Fruit fly (Drosophila melanogaster) whole organism, embryonic: Measurements from ENCODE around the gene RpL23A.

Source experiments
- Antp ChIP-seq: fragments of 200-800 bp; sonication (Bioruptor generic); optimal IDR thresholded peaks from 3 replicates; lab custom pipeline; 2016; ENCODE audit warnings: missing biosample characterization, missing genetic modification characterization
- CG10209 ChIP-seq: fragments of 200-800 bp; sonication (Bioruptor generic); optimal IDR thresholded peaks from 3 replicates; lab custom pipeline; 2017; ENCODE audit warnings: missing biosample characterization, mild to moderate bottlenecking, missing genetic modification characterization, missing genetic modification reagents
- CG10274 ChIP-seq: fragments of 200-800 bp; sonication (Bioruptor generic); optimal IDR thresholded peaks from 3 replicates; lab custom pipeline; 2017; ENCODE audit warnings: missing biosample characterization, mild to moderate bottlenecking, missing genetic modification characterization
- CG11504 ChIP-seq: fragments of 200-800 bp; sonication (Bioruptor generic); optimal IDR thresholded peaks from 3 replicates; lab custom pipeline; 2019; ENCODE audit warnings: missing biosample characterization, mild to moderate bottlenecking, missing genetic modification characterization, moderate library complexity
- CG12104 ChIP-seq: fragments of 200-800 bp; sonication (Bioruptor generic); optimal IDR thresholded peaks from 3 replicates; lab custom pipeline; 2016; ENCODE audit warnings: missing biosample characterization, missing genetic modification characterization
- CG13123 ChIP-seq: fragments of 200-800 bp; sonication (Bioruptor generic); optimal IDR thresholded peaks from 2 replicates; lab custom pipeline; 2016; ENCODE audit warnings: missing biosample characterization, missing genetic modification characterization
- CG15269 ChIP-seq: fragments of 200-800 bp; sonication (Bioruptor generic); optimal IDR thresholded peaks from 2 replicates; lab custom pipeline; 2018; ENCODE audit warnings: missing biosample characterization, mild to moderate bottlenecking, missing genetic modification characterization, moderate library complexity
- CG16813 ChIP-seq: fragments of 200-800 bp; sonication (Bioruptor generic); IDR thresholded peaks from 3 replicates; pipeline ENCODE4 v1.3.6; 2022; ENCODE audit warnings: missing biosample characterization, missing genetic modification characterization; ENCODE audit not compliant: partially characterized antibody
- CG17612 ChIP-seq: fragments of 200-800 bp; sonication (Bioruptor generic); IDR thresholded peaks from 2 replicates; pipeline ENCODE4 v1.3.6; 2022; ENCODE audit warnings: missing biosample characterization, missing genetic modification characterization
- CG18619 ChIP-seq: fragments of 200-800 bp; sonication (Bioruptor generic); optimal IDR thresholded peaks from 3 replicates; lab custom pipeline; 2017; ENCODE audit warnings: missing biosample characterization, mild to moderate bottlenecking, missing genetic modification characterization
- CG18764 ChIP-seq: fragments of 200-800 bp; sonication (Bioruptor generic); optimal IDR thresholded peaks from 3 replicates; lab custom pipeline; 2016; ENCODE audit warnings: missing biosample characterization, missing genetic modification characterization
- CG2712 ChIP-seq: fragments of 200-800 bp; optimal IDR thresholded peaks from 3 replicates; lab custom pipeline; 2019; ENCODE audit warnings: missing biosample characterization, mild to moderate bottlenecking, missing genetic modification characterization, moderate library complexity
- CG3065 ChIP-seq: fragments of 200-800 bp; sonication (Bioruptor generic); optimal IDR thresholded peaks from 2 replicates; lab custom pipeline; 2016; ENCODE audit warnings: missing biosample characterization, missing genetic modification characterization
- CG32532 ChIP-seq: fragments of 200-800 bp; sonication (Bioruptor generic); IDR thresholded peaks from 2 replicates; pipeline ENCODE4 v1.3.6; 2022; ENCODE audit warnings: missing biosample characterization, missing genetic modification characterization
- CG32767 ChIP-seq: fragments of 200-800 bp; sonication (Bioruptor generic); IDR thresholded peaks from 2 replicates; pipeline ENCODE4 v1.3.6; 2022; ENCODE audit warnings: missing biosample characterization, missing genetic modification characterization
- CG32772 ChIP-seq: fragments of 200-800 bp; sonication (Bioruptor generic); IDR thresholded peaks from 2 replicates; pipeline ENCODE4 v1.3.6; 2022; ENCODE audit warnings: missing biosample characterization, missing genetic modification characterization
- CG4424 ChIP-seq: fragments of 200-800 bp; sonication (Bioruptor generic); optimal IDR thresholded peaks from 3 replicates; lab custom pipeline; 2016; ENCODE audit warnings: missing biosample characterization, missing genetic modification characterization
- CG4707 ChIP-seq: fragments of 200-800 bp; sonication (Bioruptor generic); optimal IDR thresholded peaks from 2 replicates; lab custom pipeline; 2018; ENCODE audit warnings: missing biosample characterization, mild to moderate bottlenecking, missing genetic modification characterization, moderate library complexity
- CG4820 ChIP-seq: fragments of 200-800 bp; sonication (Bioruptor generic); optimal IDR thresholded peaks from 3 replicates; lab custom pipeline; 2016; ENCODE audit warnings: missing biosample characterization, missing genetic modification characterization
- CG6654 ChIP-seq: fragments of 200-800 bp; sonication (Bioruptor generic); optimal IDR thresholded peaks from 2 replicates; lab custom pipeline; 2017; ENCODE audit warnings: missing biosample characterization, mild to moderate bottlenecking, missing genetic modification characterization
- CG6689 ChIP-seq: fragments of 200-800 bp; sonication (Bioruptor generic); IDR thresholded peaks from 2 replicates; pipeline ENCODE4 v1.3.6; 2022; ENCODE audit warnings: missing biosample characterization, missing genetic modification characterization
- CG7271 ChIP-seq: fragments of 200-800 bp; sonication (Bioruptor generic); optimal IDR thresholded peaks from 2 replicates; lab custom pipeline; 2018; ENCODE audit warnings: missing biosample characterization, mild to moderate bottlenecking, missing genetic modification characterization, moderate library complexity
- CG8388 ChIP-seq: fragments of 200-800 bp; sonication (Bioruptor generic); optimal IDR thresholded peaks from 2 replicates; lab custom pipeline; 2019; ENCODE audit warnings: missing biosample characterization, mild to moderate bottlenecking, missing genetic modification characterization, moderate library complexity
- CTCF ChIP-seq: fragments of 200-800 bp; sonication (Bioruptor generic); optimal IDR thresholded peaks from 2 replicates; lab custom pipeline; 2017; ENCODE audit warnings: missing biosample characterization, mild to moderate bottlenecking, missing genetic modification characterization, moderate library complexity
- CrebB ChIP-seq: fragments of 200-800 bp; sonication (Bioruptor generic); optimal IDR thresholded peaks from 3 replicates; lab custom pipeline; 2018; ENCODE audit warnings: missing biosample characterization, mild to moderate bottlenecking, missing genetic modification characterization
- Drgx ChIP-seq: fragments of 200-800 bp; sonication (Bioruptor generic); IDR thresholded peaks from 2 replicates; pipeline ENCODE4 v1.3.6; 2022; ENCODE audit warnings: missing biosample characterization, missing genetic modification characterization
- Fer2 ChIP-seq: fragments of 200-800 bp; sonication (Bioruptor generic); optimal IDR thresholded peaks from 2 replicates; lab custom pipeline; 2018; ENCODE audit warnings: missing biosample characterization, mild to moderate bottlenecking, missing genetic modification characterization, moderate library complexity
- Hr39 ChIP-seq: fragments of >200 bp; optimal IDR thresholded peaks from 2 replicates; lab custom pipeline; 2017
- Lhr ChIP-seq: fragments of 200-800 bp; sonication (Bioruptor generic); optimal IDR thresholded peaks from 3 replicates; lab custom pipeline; 2017; ENCODE audit warnings: mild to moderate bottlenecking, missing biosample characterization, missing genetic modification reagents, missing genetic modification characterization
- Neu2 ChIP-seq: fragments of 200-800 bp; sonication (Bioruptor generic); optimal IDR thresholded peaks from 3 replicates; lab custom pipeline; 2016; ENCODE audit warnings: missing biosample characterization, missing genetic modification characterization, borderline replicate concordance
- Nf-YB ChIP-seq: fragments of 200-800 bp; sonication (Bioruptor generic); optimal IDR thresholded peaks from 3 replicates; lab custom pipeline; 2019; ENCODE audit warnings: missing biosample characterization, mild to moderate bottlenecking, missing genetic modification characterization, moderate library complexity
- Opbp ChIP-seq: fragments of 200-800 bp; sonication (Bioruptor generic); IDR thresholded peaks from 3 replicates; pipeline ENCODE4 v1.3.6; 2022; ENCODE audit warnings: missing biosample characterization, missing genetic modification characterization; ENCODE audit not compliant: partially characterized antibody
- abd-A ChIP-seq: fragments of 200-800 bp; sonication (Bioruptor generic); optimal IDR thresholded peaks from 3 replicates; lab custom pipeline; 2019; ENCODE audit warnings: missing biosample characterization, mild to moderate bottlenecking, missing genetic modification characterization, moderate library complexity
- corto ChIP-seq: fragments of 200-800 bp; sonication (Bioruptor generic); optimal IDR thresholded peaks from 2 replicates; lab custom pipeline; 2016; ENCODE audit warnings: missing biosample characterization, mild to moderate bottlenecking, missing genetic modification characterization, moderate library complexity
- croc ChIP-seq: fragments of 200-800 bp; sonication (Bioruptor generic); conservative IDR thresholded peaks from 3 replicates; pipeline ENCODE4 v1.3.6; 2022; ENCODE audit warnings: missing biosample characterization, missing genetic modification characterization
- dan ChIP-seq: fragments of 200-800 bp; sonication (Bioruptor generic); IDR thresholded peaks from 2 replicates; pipeline ENCODE4 v1.3.6; 2022; ENCODE audit warnings: missing biosample characterization, missing genetic modification characterization
- dmrt11E ChIP-seq: fragments of 200-800 bp; sonication (Bioruptor generic); optimal IDR thresholded peaks from 3 replicates; lab custom pipeline; 2018; ENCODE audit warnings: missing biosample characterization, mild to moderate bottlenecking, missing genetic modification characterization, moderate library complexity
- fu2 ChIP-seq: fragments of 200-800 bp; sonication (Bioruptor generic); optimal IDR thresholded peaks from 2 replicates; lab custom pipeline; 2016; ENCODE audit warnings: missing biosample characterization, missing genetic modification characterization
- gce ChIP-seq: fragments of 200-800 bp; sonication (Bioruptor generic); IDR thresholded peaks from 3 replicates; pipeline ENCODE4 v1.3.6; 2022; ENCODE audit warnings: missing biosample characterization, missing genetic modification characterization
- gcm2 ChIP-seq: fragments of 200-800 bp; sonication (Bioruptor generic); optimal IDR thresholded peaks from 2 replicates; lab custom pipeline; 2016; ENCODE audit warnings: missing biosample characterization, missing genetic modification characterization
- ham ChIP-seq: fragments of 200-800 bp; sonication (Bioruptor generic); IDR thresholded peaks from 2 replicates; pipeline ENCODE4 v1.3.6; 2022; ENCODE audit warnings: missing biosample characterization, missing genetic modification characterization
- kah ChIP-seq: fragments of 200-800 bp; sonication (Bioruptor generic); optimal IDR thresholded peaks from 2 replicates; lab custom pipeline; 2018; ENCODE audit warnings: missing biosample characterization, mild to moderate bottlenecking, missing genetic modification characterization
- mam ChIP-seq: fragments of 200-800 bp; sonication (Bioruptor generic); optimal IDR thresholded peaks from 3 replicates; lab custom pipeline; 2016; ENCODE audit warnings: missing biosample characterization, missing genetic modification characterization
- mld ChIP-seq: fragments of 200-800 bp; sonication (Bioruptor generic); IDR thresholded peaks from 3 replicates; pipeline ENCODE4 v1.3.6; 2022; ENCODE audit warnings: missing biosample characterization, missing genetic modification characterization; ENCODE audit not compliant: partially characterized antibody
- prd ChIP-seq, 3 experiments: fragments of >200 bp in 2 of 3; fragments of 200-800 bp in 1 of 3; sonication (Bioruptor generic) in 1 of 3; optimal IDR thresholded peaks in 2 of 3; IDR thresholded peaks in 1 of 3; 2 replicates in 2 of 3; 3 replicates in 1 of 3; pipeline versions ENCODE4 v1.3.6 to Lab custom; 2017 to 2022; ENCODE audit warnings: missing biosample characterization in 1 of 3, missing genetic modification characterization in 1 of 3
- ranshi ChIP-seq: fragments of 200-800 bp; sonication (Bioruptor generic); IDR thresholded peaks from 2 replicates; pipeline ENCODE4 v1.3.6; 2022; ENCODE audit warnings: missing biosample characterization, missing genetic modification characterization
- sens-2 ChIP-seq: fragments of 200-800 bp; sonication (Bioruptor generic); IDR thresholded peaks from 2 replicates; pipeline ENCODE4 v1.3.6; 2022; ENCODE audit warnings: missing biosample characterization, missing genetic modification characterization
- sisA ChIP-seq: fragments of 200-800 bp; sonication (Bioruptor generic); IDR thresholded peaks from 2 replicates; pipeline ENCODE4 v1.3.6; 2022; ENCODE audit warnings: missing biosample characterization, missing genetic modification characterization
- sna ChIP-seq: fragments of 200-800 bp; sonication (Bioruptor generic); IDR thresholded peaks from 2 replicates; pipeline ENCODE4 v1.3.6; 2022; ENCODE audit warnings: missing biosample characterization, missing genetic modification characterization; ENCODE audit not compliant: partially characterized antibody
- zen2 ChIP-seq: fragments of 200-800 bp; sonication (Bioruptor generic); IDR thresholded peaks from 3 replicates; pipeline ENCODE4 v1.3.6; 2022; ENCODE audit warnings: missing biosample characterization, missing genetic modification characterization; ENCODE audit not compliant: partially characterized antibody

The RpL23A gene

dm6 chr3L:1702367-1702927 lies 34.0 kb upstream of the RpL23A start, which contains the start of gene CG13931 (continued):
- TF ChIP-seq CG18619 (GFP tag; lab: Kevin White, UChicago) (no peak), fu2 (GFP tag; lab: Kevin White, UChicago) (no peak), kah (GFP tag; lab: Kevin White, UChicago) (no peak), ranshi (GFP tag; lab: Robert Waterston, UW) (no peak; the same call in 1 of the 2 replicates), zen2 (GFP tag; lab: Robert Waterston, UW) (no peak), Fer2 (tag; lab: Kevin White, UChicago) (no peak), CG16813 (no peak), CG4424 (GFP tag; lab: Kevin White, UChicago) (no peak), CG3065 (GFP tag; lab: Kevin White, UChicago) (no peak), Opbp (GFP tag; lab: Robert Waterston, UW) (no peak), dan (no peak), CG12104 (GFP tag; lab: Kevin White, UChicago) (no peak), CrebB (tag; lab: Kevin White, UChicago) (no peak), dmrt11E (peak; percentile 56), croc (GFP tag; lab: Robert Waterston, UW) (0 out of 3 replicates have a peak, but pooled peaks have one; percentile 19), CG15269 (no peak), Nf-YB (no peak), abd-A (tag; lab: Kevin White, UChicago) (no peak), sisA (peak; percentile 57), CG11504 (tag; lab: Kevin White, UChicago) (peak; percentile 48), CG4820 (peak; percentile 0), CG2712 (tag; lab: Kevin White, UChicago) (no peak), CTCF (no peak), ham (GFP tag; lab: Robert Waterston, UW) (no peak), CG8388 (peak; percentile 29), gce (GFP tag; lab: Robert Waterston, UW) (no peak), CG32767 (no peak), Lhr (GFP tag; lab: Kevin White, UChicago) (no peak), Antp (GFP tag; lab: Kevin White, UChicago) (no peak), prd (optimal IDR thresholded peaks at IDR 0.05; lab: Kevin White, UChicago) (no peak), prd (GFP tag; IDR thresholded peaks at IDR 0.05; lab: Robert Waterston, UW) (peak; percentile 76), CG6654 (GFP tag; lab: Kevin White, UChicago) (no peak), Neu2 (GFP tag; lab: Kevin White, UChicago) (no peak), sens-2 (GFP tag; lab: Robert Waterston, UW) (peak; percentile 25; the same call in 1 of the 2 replicates), corto (no peak), CG6689 (GFP tag; lab: Robert Waterston, UW) (peak; percentile 49), CG7271 (tag; lab: Kevin White, UChicago) (no peak), Hr39 (lab: Kevin White, UChicago) (no peak), CG10209 (GFP tag; lab: Kevin White, UChicago) (no peak), Drgx (GFP tag; lab: Robert Waterston, UW) (peak; percentile 77), mam (GFP tag; lab: Kevin White, UChicago) (no peak), CG4707 (GFP tag; lab: Kevin White, UChicago) (no peak), CG18764 (GFP tag; lab: Kevin White, UChicago) (peak; percentile 3), mld (GFP tag; lab: Robert Waterston, UW) (no peak), gcm2 (no peak), sna (no peak), CG17612 (GFP tag; lab: Robert Waterston, UW) (no peak), CG32772 (GFP tag; lab: Robert Waterston, UW) (0 out of 2 replicates have a peak, but pooled peaks have one; percentile 18), CG10274 (GFP tag; lab: Kevin White, UChicago) (no peak), CG32532 (GFP tag; lab: Robert Waterston, UW) (0 out of 2 replicates have a peak, but pooled peaks have one; percentile 18), CG13123 (GFP tag; lab: Kevin White, UChicago) (no peak)
